Fruit fly (Drosophila melanogaster) whole organism, wandering third instar larva: Measurements from ENCODE around the gene CG33490.

Experiments used
- CG9705 ChIP-seq: fragments of 200-800 bp; sonication (Bioruptor generic); optimal IDR thresholded peaks from 2 replicates; lab custom pipeline; 2018; ENCODE audit warnings: missing biosample characterization, mild to moderate bottlenecking, missing genetic modification characterization
- Dfd ChIP-seq: fragments of >200 bp; optimal IDR thresholded peaks from 2 replicates; lab custom pipeline; 2017; ENCODE audit warnings: missing biosample characterization, missing genetic modification characterization
- Dif ChIP-seq: fragments of 200-275, 200-300 bp; sonication (Bioruptor generic); optimal IDR thresholded peaks from 2 replicates; lab custom pipeline; 2018; ENCODE audit warnings: missing biosample characterization, missing genetic modification characterization; ENCODE audit not compliant: partially characterized antibody
- GATAd ChIP-seq: sonication (Bioruptor generic); optimal IDR thresholded peaks from 2 replicates; lab custom pipeline; 2016; ENCODE audit warnings: missing biosample characterization, missing genetic modification characterization
- Hnf4 ChIP-seq: fragments of 200-800 bp; sonication (Bioruptor generic); optimal IDR thresholded peaks from 2 replicates; lab custom pipeline; 2016; ENCODE audit warnings: missing biosample characterization, mild to moderate bottlenecking, missing genetic modification characterization
- Hr78 ChIP-seq: fragments of >200 bp; optimal IDR thresholded peaks from 2 replicates; lab custom pipeline; 2017; ENCODE audit warnings: missing biosample characterization, missing genetic modification characterization
- Jra ChIP-seq: sonication (Bioruptor generic); optimal IDR thresholded peaks from 2 replicates; lab custom pipeline; 2016; ENCODE audit warnings: missing biosample characterization, missing genetic modification characterization
- Myc ChIP-seq: fragments of >200 bp; optimal IDR thresholded peaks from 2 replicates; lab custom pipeline; 2017
- Rel ChIP-seq, 2 experiments: fragments of 200-800 bp; sonication (Bioruptor generic) in 1 of 2; optimal IDR thresholded peaks; 2 replicates in 1 of 2; 3 replicates in 1 of 2; lab custom pipeline; 2016 to 2019; ENCODE audit warnings: mild to moderate bottlenecking in 2 of 2, missing biosample characterization in 2 of 2, missing genetic modification characterization in 2 of 2, moderate library complexity in 1 of 2
- Sp1 ChIP-seq: fragments of 200-800 bp; sonication (Bioruptor generic); optimal IDR thresholded peaks from 3 replicates; lab custom pipeline; 2019; ENCODE audit warnings: missing biosample characterization, mild to moderate bottlenecking, missing genetic modification characterization, moderate library complexity
- Vsx2 ChIP-seq: fragments of 200-300, 225-300 bp; sonication (Bioruptor generic); optimal IDR thresholded peaks from 2 replicates; lab custom pipeline; 2018; ENCODE audit warnings: missing biosample characterization, missing genetic modification characterization; ENCODE audit not compliant: partially characterized antibody
- br ChIP-seq: fragments of 200-800 bp; sonication (Bioruptor generic); optimal IDR thresholded peaks from 2 replicates; lab custom pipeline; 2016; ENCODE audit warnings: missing biosample characterization, missing genetic modification characterization
- dl ChIP-seq, 2 experiments: fragments of 175-275, 200-275 bp in 1 of 2; fragments of 200-275 bp in 1 of 2; sonication (Bioruptor generic); optimal IDR thresholded peaks; lab custom pipeline; 2018; ENCODE audit warnings: mild to moderate bottlenecking in 2 of 2, missing biosample characterization in 2 of 2, missing genetic modification characterization in 2 of 2, moderate library complexity in 2 of 2; ENCODE audit not compliant: partially characterized antibody in 2 of 2, insufficient read depth in 1 of 2
- ey ChIP-seq: fragments of 200-800 bp; sonication (Bioruptor generic); optimal IDR thresholded peaks from 2 replicates; lab custom pipeline; 2016; ENCODE audit warnings: missing biosample characterization, missing genetic modification characterization
- foxo ChIP-seq, 2 experiments: fragments of 200-800 bp; sonication (Bioruptor generic); optimal IDR thresholded peaks; 2 replicates in 1 of 2; 3 replicates in 1 of 2; lab custom pipeline; 2016 to 2017; ENCODE audit warnings: missing biosample characterization in 2 of 2, missing genetic modification characterization in 2 of 2
- fru ChIP-seq: fragments of 200-800 bp; sonication (Bioruptor generic); optimal IDR thresholded peaks from 3 replicates; lab custom pipeline; 2016; ENCODE audit warnings: missing biosample characterization, mild to moderate bottlenecking, missing genetic modification characterization
- h ChIP-seq: fragments of 200-800 bp; sonication (Bioruptor generic); optimal IDR thresholded peaks from 3 replicates; lab custom pipeline; 2016; ENCODE audit warnings: missing biosample characterization, mild to moderate bottlenecking, missing genetic modification characterization
- jim ChIP-seq: fragments of 175-275, 200-325 bp; sonication (Bioruptor generic); optimal IDR thresholded peaks from 2 replicates; lab custom pipeline; 2016; ENCODE audit warnings: missing biosample characterization, mild to moderate bottlenecking, missing genetic modification characterization
- lola ChIP-seq: fragments of >200 bp; optimal IDR thresholded peaks from 2 replicates; lab custom pipeline; 2017; ENCODE audit warnings: missing biosample characterization, missing genetic modification characterization
- psq ChIP-seq: fragments of 200-800 bp; sonication (Bioruptor generic); optimal IDR thresholded peaks from 3 replicates; lab custom pipeline; 2017; ENCODE audit warnings: missing biosample characterization, mild to moderate bottlenecking, missing genetic modification characterization, moderate library complexity
- rgr ChIP-seq: fragments of 200-800 bp; sonication (Bioruptor generic); optimal IDR thresholded peaks from 3 replicates; lab custom pipeline; 2016; ENCODE audit warnings: missing biosample characterization, mild to moderate bottlenecking, missing genetic modification characterization
- sv ChIP-seq: fragments of 200-800 bp; sonication (Bioruptor generic); optimal IDR thresholded peaks from 3 replicates; lab custom pipeline; 2016; ENCODE audit warnings: missing biosample characterization, missing genetic modification characterization
- tai ChIP-seq: sonication (Bioruptor generic); optimal IDR thresholded peaks from 2 replicates; lab custom pipeline; 2016; ENCODE audit warnings: missing biosample characterization, missing genetic modification characterization
- usp ChIP-seq: fragments of >200 bp; optimal IDR thresholded peaks from 2 replicates; lab custom pipeline; 2017; ENCODE audit warnings: missing biosample characterization, missing genetic modification characterization
- woc ChIP-seq: sonication (Bioruptor generic); optimal IDR thresholded peaks from 2 replicates; lab custom pipeline; 2016; ENCODE audit warnings: missing biosample characterization, mild to moderate bottlenecking, missing genetic modification characterization

The CG33490 gene

dm6 chr3L:11561946-11562760, 12.3 kb downstream of the CG33490 start, which contains the start of the genes CG7394 and Mob2 (continued):
- TF ChIP-seq Dif (GFP tag; lab: Kevin White, UChicago), result no peak
- peak; percentile 82 for TF ChIP-seq GATAd (GFP tag; lab: Kevin White, UChicago)
- peak; percentile 86 for TF ChIP-seq CG9705 (GFP tag; lab: Kevin White, UChicago)
- no peak for TF ChIP-seq Dfd (GFP tag; lab: Kevin White, UChicago)
- peak; percentile 90 for TF ChIP-seq ey (GFP tag; lab: Kevin White, UChicago)
- no peak for TF ChIP-seq Hr78 (GFP tag; lab: Kevin White, UChicago)
- peak; percentile 86 for TF ChIP-seq woc (GFP tag; lab: Kevin White, UChicago)
- TF ChIP-seq fru (GFP tag; lab: Kevin White, UChicago), result peak; percentile 88
- no peak for TF ChIP-seq usp (GFP tag; lab: Kevin White, UChicago)
- no peak for TF ChIP-seq Myc (lab: Kevin White, UChicago)

dm6 chr3L:11560885-11561284, 13.6 kb downstream of the CG33490 start:
- TF ChIP-seq psq (GFP tag; lab: Kevin White, UChicago) (peak; percentile 89), Rel (GFP tag; optimal IDR thresholded peaks at IDR 0.05; lab: Kevin White, UChicago) (no peak), Rel (tag; optimal IDR thresholded peaks at IDR 0.05; lab: Kevin White, UChicago) (peak; percentile 53), Hr78 (GFP tag; lab: Kevin White, UChicago) (no peak)

dm6 chr3L:11557209-11557608, 17.3 kb downstream of the CG33490 start:
- no peak for TF ChIP-seq GATAd (GFP tag; lab: Kevin White, UChicago)
- no peak for TF ChIP-seq lola (GFP tag; lab: Kevin White, UChicago)
- TF ChIP-seq Hnf4 (GFP tag; lab: Kevin White, UChicago), result no peak
- TF ChIP-seq Jra, result no peak
- no peak for TF ChIP-seq psq (GFP tag; lab: Kevin White, UChicago)
- no peak for TF ChIP-seq foxo (GFP tag; optimal IDR thresholded peaks at IDR 0.05; lab: Kevin White, UChicago)
- TF ChIP-seq Dif (GFP tag; lab: Kevin White, UChicago), result no peak
- no peak for TF ChIP-seq br (GFP tag; lab: Kevin White, UChicago)
- no peak for TF ChIP-seq tai

dm6 chr3L:11556637-11557036, 17.8 kb downstream of the CG33490 start:
- TF ChIP-seq sv (GFP tag; lab: Kevin White, UChicago) (peak; percentile 17), fru (GFP tag; lab: Kevin White, UChicago) (peak; percentile 15), Dfd (GFP tag; lab: Kevin White, UChicago) (no peak), Jra (no peak), Vsx2 (GFP tag; lab: Kevin White, UChicago) (no peak), jim (no peak), CG9705 (GFP tag; lab: Kevin White, UChicago) (no peak)

dm6 chr3L:11555662-11556460, 18.6 kb downstream of the CG33490 start:
- TF ChIP-seq woc (GFP tag; lab: Kevin White, UChicago) (no peak), Dfd (GFP tag; lab: Kevin White, UChicago) (peak; percentile 89), dl (GFP tag; optimal IDR thresholded peaks at IDR 0.05; lab: Kevin White, UChicago; ENCODE audit: insufficient read depth in 1 of 2, partially characterized antibody in 2 of 2) (no peak), lola (GFP tag; lab: Kevin White, UChicago) (no peak), fru (GFP tag; lab: Kevin White, UChicago) (no peak), rgr (GFP tag; lab: Kevin White, UChicago) (no peak), psq (GFP tag; lab: Kevin White, UChicago) (no peak), sv (GFP tag; lab: Kevin White, UChicago) (peak; percentile 57), Dif (GFP tag; lab: Kevin White, UChicago) (no peak), CG9705 (GFP tag; lab: Kevin White, UChicago) (no peak), br (GFP tag; lab: Kevin White, UChicago) (no peak), ey (GFP tag; lab: Kevin White, UChicago) (no peak), Hr78 (GFP tag; lab: Kevin White, UChicago) (no peak)
- TF ChIP-seq, all 38 proteins: peak for 2

- TF ChIP-seq Myc (lab: Kevin White, UChicago), result no peak
- no peak for TF ChIP-seq Rel (GFP tag; optimal IDR thresholded peaks at IDR 0.05; lab: Kevin White, UChicago)
- TF ChIP-seq Rel (tag; optimal IDR thresholded peaks at IDR 0.05; lab: Kevin White, UChicago), result no peak
- no peak for TF ChIP-seq CG9705 (GFP tag; lab: Kevin White, UChicago)
- no peak for TF ChIP-seq Dif (GFP tag; lab: Kevin White, UChicago)
- no peak for TF ChIP-seq ey (GFP tag; lab: Kevin White, UChicago)
- no peak for TF ChIP-seq Sp1 (GFP tag; lab: Kevin White, UChicago)
- TF ChIP-seq usp (GFP tag; lab: Kevin White, UChicago), result no peak
- TF ChIP-seq h (GFP tag; lab: Kevin White, UChicago), result no peak
- TF ChIP-seq dl (GFP tag; optimal IDR thresholded peaks at IDR 0.05; lab: Kevin White, UChicago; ENCODE audit: insufficient read depth in 1 of 2, partially characterized antibody in 2 of 2), result no peak
- no peak for TF ChIP-seq fru (GFP tag; lab: Kevin White, UChicago)
- TF ChIP-seq, all 38 proteins: peak for 0
These were observed 19.7 kb downstream of the CG33490 start for dm6 chr3L:11554796-11555195.
